Comparison of ENCODE assay signal across 1 fruit fly cellular context in the genomic region with DNA sequence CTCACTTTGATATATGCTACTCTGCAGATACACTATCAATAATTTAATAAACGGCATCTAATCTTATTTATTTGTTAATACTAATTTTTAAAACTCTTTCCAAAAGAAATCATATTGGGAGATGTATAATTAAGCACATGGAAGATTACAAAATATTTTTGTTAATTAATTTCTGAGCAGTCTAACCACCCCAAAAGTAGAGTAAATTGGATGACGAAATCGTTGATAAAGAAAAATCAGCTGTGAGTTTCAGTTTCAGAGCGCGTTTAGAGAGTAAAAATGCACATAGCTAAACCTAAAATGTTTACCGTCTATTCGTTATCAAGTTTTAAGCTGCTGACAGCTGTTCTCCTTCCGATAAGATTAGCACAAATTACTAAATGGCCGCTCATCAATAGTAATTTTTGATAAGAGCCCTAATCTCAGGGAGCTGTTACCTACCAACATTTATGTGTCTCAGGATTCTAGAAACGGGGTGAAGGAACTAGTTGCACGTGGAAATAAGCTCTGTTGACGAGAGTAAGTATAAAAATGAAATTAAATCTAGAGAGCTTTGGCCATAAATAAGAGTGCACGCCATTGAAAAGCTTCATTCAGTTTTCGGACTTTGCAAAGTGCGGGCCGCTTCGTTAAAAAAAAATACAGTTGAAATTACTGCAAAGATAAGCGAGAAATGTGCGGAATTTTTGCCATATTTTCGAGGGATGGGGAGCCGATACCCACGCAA.
TF ChIP-seq lines count a peak whose summit lies in the region.

Gene chb, plus strand, starts transcription at position 327 of the 727 bp plus-strand sequence.
Gene AsnS, plus strand, starts transcription at position 592 of the 727 bp plus-strand sequence.

TF ChIP-seq in whole organism, embryonic, 481 proteins besides CTCF, POLR2A, EP300 and RAD21 (continued from another document and continues in another):
- no peak for TF ChIP-seq hkb (optimal IDR thresholded peaks at IDR 0.05; lab: Kevin White, UChicago)
- TF ChIP-seq hkb (GFP tag; IDR thresholded peaks at IDR 0.05; lab: Robert Waterston, UW): peak; percentile 93
- peak; percentile 73 for TF ChIP-seq slp2 (GFP tag; optimal IDR thresholded peaks at IDR 0.05; lab: Kevin White, UChicago)
- peak; percentile 59; the same call in 1 of the 3 replicates for TF ChIP-seq z (GFP tag; IDR thresholded peaks at IDR 0.05; lab: Robert Waterston, UW)
- peak; percentile 57 for TF ChIP-seq Dad (GFP tag; optimal IDR thresholded peaks at IDR 0.05; lab: Kevin White, UChicago)
- TF ChIP-seq YL-1 (GFP tag; optimal IDR thresholded peaks at IDR 0.05; lab: Kevin White, UChicago): no peak
- peak; percentile 92 for TF ChIP-seq Abd-B (GFP tag; optimal IDR thresholded peaks at IDR 0.05; lab: Kevin White, UChicago)
- TF ChIP-seq CG18599 (GFP tag; optimal IDR thresholded peaks at IDR 0.05; lab: Kevin White, UChicago): peak; percentile 87
- TF ChIP-seq nau (GFP tag; optimal IDR thresholded peaks at IDR 0.05; lab: Kevin White, UChicago): peak; percentile 70
- no peak for TF ChIP-seq HLHmδ (GFP tag; optimal IDR thresholded peaks at IDR 0.05; lab: Kevin White, UChicago)
- TF ChIP-seq Meics (GFP tag; optimal IDR thresholded peaks at IDR 0.05; lab: Kevin White, UChicago): peak; percentile 91
- TF ChIP-seq Tbp (GFP tag; optimal IDR thresholded peaks at IDR 0.05; lab: Kevin White, UChicago): no peak
- TF ChIP-seq luna (GFP tag; optimal IDR thresholded peaks at IDR 0.05; lab: Kevin White, UChicago): peak; percentile 59
- peak; percentile 85 for TF ChIP-seq bowl (GFP tag; IDR thresholded peaks at IDR 0.05; lab: Robert Waterston, UW)
- TF ChIP-seq Fer2 (tag; optimal IDR thresholded peaks at IDR 0.05; lab: Kevin White, UChicago): peak; percentile 60
- peak; percentile 50 for TF ChIP-seq Lhr (GFP tag; optimal IDR thresholded peaks at IDR 0.05; lab: Kevin White, UChicago)
- TF ChIP-seq CG10209 (GFP tag; optimal IDR thresholded peaks at IDR 0.05; lab: Kevin White, UChicago): peak; percentile 88
- peak; percentile 39; the same call in 1 of the 2 replicates for TF ChIP-seq ham (GFP tag; IDR thresholded peaks at IDR 0.05; lab: Robert Waterston, UW)
- TF ChIP-seq bbx (GFP tag; IDR thresholded peaks at IDR 0.05; lab: Robert Waterston, UW; ENCODE audit: partially characterized antibody): no peak
- TF ChIP-seq Hr3 (GFP tag; optimal IDR thresholded peaks at IDR 0.05; lab: Kevin White, UChicago): peak; percentile 84
- TF ChIP-seq Sry-β (GFP tag; optimal IDR thresholded peaks at IDR 0.05; lab: Kevin White, UChicago): no peak
- TF ChIP-seq Hr78 (GFP tag; optimal IDR thresholded peaks at IDR 0.05; lab: Kevin White, UChicago): peak in 1 of 2 experiments; percentile 51
- TF ChIP-seq cwo (GFP tag; optimal IDR thresholded peaks at IDR 0.05; lab: Kevin White, UChicago): peak; percentile 77
- peak; percentile 81 for TF ChIP-seq CG1024 (GFP tag; IDR thresholded peaks at IDR 0.05; lab: Robert Waterston, UW)
- peak; percentile 12 for TF ChIP-seq CG6254 (GFP tag; optimal IDR thresholded peaks at IDR 0.05; lab: Kevin White, UChicago)
- no peak for TF ChIP-seq CG33213 (GFP tag; optimal IDR thresholded peaks at IDR 0.05; lab: Kevin White, UChicago)
- TF ChIP-seq CG10979 (tag; optimal IDR thresholded peaks at IDR 0.05; lab: Kevin White, UChicago): peak; percentile 88
- peak; percentile 94 for TF ChIP-seq CG12769 (tag; optimal IDR thresholded peaks at IDR 0.05; lab: Kevin White, UChicago)
- TF ChIP-seq CG15011 (GFP tag; optimal IDR thresholded peaks at IDR 0.05; lab: Kevin White, UChicago): peak; percentile 80
- no peak for TF ChIP-seq CG16813 (GFP tag; IDR thresholded peaks at IDR 0.05; lab: Robert Waterston, UW; ENCODE audit: partially characterized antibody)
- TF ChIP-seq peb (GFP tag; IDR thresholded peaks at IDR 0.05; lab: Robert Waterston, UW): peak; percentile 87
- TF ChIP-seq CG30431 (GFP tag; optimal IDR thresholded peaks at IDR 0.05; lab: Kevin White, UChicago): peak; percentile 44
- peak; percentile 91 for TF ChIP-seq ase (GFP tag; IDR thresholded peaks at IDR 0.05; lab: Robert Waterston, UW)
- TF ChIP-seq Max (GFP tag; optimal IDR thresholded peaks at IDR 0.05; lab: Kevin White, UChicago): peak; percentile 82
- peak; percentile 63 for TF ChIP-seq CG6765 (GFP tag; optimal IDR thresholded peaks at IDR 0.05; lab: Kevin White, UChicago)
- no peak for TF ChIP-seq Doc3 (GFP tag; IDR thresholded peaks at IDR 0.05; lab: Robert Waterston, UW; ENCODE audit: partially characterized antibody)
- peak in 1 of 2 experiments; percentile 68 for TF ChIP-seq Dfd (GFP tag; optimal IDR thresholded peaks at IDR 0.05; lab: Kevin White, UChicago)
- no peak for TF ChIP-seq D (optimal IDR thresholded peaks at IDR 0.05; lab: Kevin White, UChicago)
- peak; percentile 71 for TF ChIP-seq D (GFP tag; optimal IDR thresholded peaks at IDR 0.05; lab: Kevin White, UChicago)
- TF ChIP-seq TFAM (GFP tag; optimal IDR thresholded peaks at IDR 0.05; lab: Kevin White, UChicago): no peak
- peak; percentile 90 for TF ChIP-seq CG10366 (GFP tag; IDR thresholded peaks at IDR 0.05; lab: Robert Waterston, UW)
- TF ChIP-seq CG18262 (tag; optimal IDR thresholded peaks at IDR 0.05; lab: Kevin White, UChicago): peak; percentile 91
- no peak for TF ChIP-seq CG6791 (GFP tag; IDR thresholded peaks at IDR 0.05; lab: Robert Waterston, UW; ENCODE audit: partially characterized antibody)
- TF ChIP-seq dimm (GFP tag; IDR thresholded peaks at IDR 0.05; lab: Robert Waterston, UW): peak; percentile 80
- TF ChIP-seq CG32532 (GFP tag; IDR thresholded peaks at IDR 0.05; lab: Robert Waterston, UW): peak; percentile 96
- peak; percentile 90 for TF ChIP-seq Ssrp (tag; optimal IDR thresholded peaks at IDR 0.05; lab: Kevin White, UChicago)
- TF ChIP-seq az2 (GFP tag; optimal IDR thresholded peaks at IDR 0.05; lab: Kevin White, UChicago): peak; percentile 82
- TF ChIP-seq Fer1 (GFP tag; optimal IDR thresholded peaks at IDR 0.05; lab: Kevin White, UChicago): peak; percentile 89
- peak; percentile 90 for TF ChIP-seq Blimp-1 (GFP tag; optimal IDR thresholded peaks at IDR 0.05; lab: Kevin White, UChicago)
- TF ChIP-seq CG7372 (GFP tag; IDR thresholded peaks at IDR 0.05; lab: Robert Waterston, UW): peak; percentile 91
- no peak for TF ChIP-seq kni (GFP tag; optimal IDR thresholded peaks at IDR 0.05; lab: Kevin White, UChicago)
- peak; percentile 20 for TF ChIP-seq CG9876 (GFP tag; optimal IDR thresholded peaks at IDR 0.05; lab: Kevin White, UChicago)
- peak; percentile 95 for TF ChIP-seq dysf (GFP tag; IDR thresholded peaks at IDR 0.05; lab: Robert Waterston, UW)
- peak; percentile 78 for TF ChIP-seq fu2 (GFP tag; optimal IDR thresholded peaks at IDR 0.05; lab: Kevin White, UChicago)
- peak; percentile 50 for TF ChIP-seq Gsc (GFP tag; IDR thresholded peaks at IDR 0.05; lab: Robert Waterston, UW)
- TF ChIP-seq CG14667 (GFP tag; IDR thresholded peaks at IDR 0.05; lab: Robert Waterston, UW): peak; percentile 82
- TF ChIP-seq ro (GFP tag; IDR thresholded peaks at IDR 0.05; lab: Robert Waterston, UW): peak; percentile 62
- peak; percentile 55 for TF ChIP-seq Antp (GFP tag; optimal IDR thresholded peaks at IDR 0.05; lab: Kevin White, UChicago)
- peak; percentile 29 for TF ChIP-seq eyg (GFP tag; optimal IDR thresholded peaks at IDR 0.05; lab: Kevin White, UChicago)
- TF ChIP-seq CG2875 (GFP tag; optimal IDR thresholded peaks at IDR 0.05; lab: Kevin White, UChicago): peak; percentile 62
- peak; percentile 85 for TF ChIP-seq CG18619 (GFP tag; optimal IDR thresholded peaks at IDR 0.05; lab: Kevin White, UChicago)
- peak; percentile 92 for TF ChIP-seq CG6689 (GFP tag; IDR thresholded peaks at IDR 0.05; lab: Robert Waterston, UW)
- TF ChIP-seq CG12236 (GFP tag; optimal IDR thresholded peaks at IDR 0.05; lab: Kevin White, UChicago): peak; percentile 55
- TF ChIP-seq Opbp (GFP tag; IDR thresholded peaks at IDR 0.05; lab: Robert Waterston, UW; ENCODE audit: partially characterized antibody): no peak
- TF ChIP-seq Pdp1 (GFP tag; optimal IDR thresholded peaks at IDR 0.05; lab: Kevin White, UChicago): peak; percentile 73 to 85
- TF ChIP-seq CG16815 (GFP tag; optimal IDR thresholded peaks at IDR 0.05; lab: Kevin White, UChicago): peak; percentile 75
- no peak for TF ChIP-seq vnd (GFP tag; IDR thresholded peaks at IDR 0.05; lab: Robert Waterston, UW; ENCODE audit: partially characterized antibody)
- peak; percentile 76; the same call in 1 of the 2 replicates for TF ChIP-seq chm (GFP tag; IDR thresholded peaks at IDR 0.05; lab: Robert Waterston, UW)
- TF ChIP-seq NC2β (GFP tag; optimal IDR thresholded peaks at IDR 0.05; lab: Kevin White, UChicago): peak; percentile 28
- TF ChIP-seq CG17829 (tag; optimal IDR thresholded peaks at IDR 0.05; lab: Kevin White, UChicago): peak; percentile 81
- TF ChIP-seq CG6654 (GFP tag; optimal IDR thresholded peaks at IDR 0.05; lab: Kevin White, UChicago): peak; percentile 53
- TF ChIP-seq CG7271 (tag; optimal IDR thresholded peaks at IDR 0.05; lab: Kevin White, UChicago): peak; percentile 70
- peak; percentile 59 for TF ChIP-seq repo (GFP tag; optimal IDR thresholded peaks at IDR 0.05; lab: Kevin White, UChicago)
- peak; percentile 52 for TF ChIP-seq zfh2 (GFP tag; optimal IDR thresholded peaks at IDR 0.05; lab: Kevin White, UChicago)
- TF ChIP-seq Atf6 (GFP tag; IDR thresholded peaks at IDR 0.05; lab: Robert Waterston, UW): peak; percentile 94
- no peak for TF ChIP-seq HLH4C (GFP tag; IDR thresholded peaks at IDR 0.05; lab: Robert Waterston, UW; ENCODE audit: partially characterized antibody)
- peak; percentile 48 for TF ChIP-seq CG31388 (GFP tag; optimal IDR thresholded peaks at IDR 0.05; lab: Kevin White, UChicago)
- TF ChIP-seq Aef1 (GFP tag; IDR thresholded peaks at IDR 0.05; lab: Robert Waterston, UW): peak; percentile 95
- peak; percentile 89; the same call in 2 of the 3 replicates for TF ChIP-seq CG2199 (GFP tag; IDR thresholded peaks at IDR 0.05; lab: Robert Waterston, UW)
- TF ChIP-seq wdn (GFP tag; IDR thresholded peaks at IDR 0.05; lab: Robert Waterston, UW): peak; percentile 93
- peak; percentile 74 for TF ChIP-seq CG8281 (tag; optimal IDR thresholded peaks at IDR 0.05; lab: Kevin White, UChicago)
- peak; percentile 90 for TF ChIP-seq gsb (GFP tag; IDR thresholded peaks at IDR 0.05; lab: Robert Waterston, UW)
- TF ChIP-seq CG11085 (GFP tag; IDR thresholded peaks at IDR 0.05; lab: Robert Waterston, UW): peak; percentile 88
- TF ChIP-seq CG9215 (GFP tag; IDR thresholded peaks at IDR 0.05; lab: Robert Waterston, UW): peak; percentile 80
- TF ChIP-seq HmgD (GFP tag; optimal IDR thresholded peaks at IDR 0.05; lab: Kevin White, UChicago): no peak
- peak; percentile 93 for TF ChIP-seq CG2120 (GFP tag; optimal IDR thresholded peaks at IDR 0.05; lab: Kevin White, UChicago)
- TF ChIP-seq CG11093 (GFP tag; IDR thresholded peaks at IDR 0.05; lab: Robert Waterston, UW): peak; percentile 81
- TF ChIP-seq Lim3 (GFP tag; IDR thresholded peaks at IDR 0.05; lab: Robert Waterston, UW): peak; percentile 78
- peak; percentile 70 for TF ChIP-seq CG14710 (tag; optimal IDR thresholded peaks at IDR 0.05; lab: Kevin White, UChicago)
- no peak for TF ChIP-seq CG7963 (GFP tag; IDR thresholded peaks at IDR 0.05; lab: Robert Waterston, UW; ENCODE audit: partially characterized antibody)
- peak; percentile 97 for TF ChIP-seq unpg (GFP tag; optimal IDR thresholded peaks at IDR 0.05; lab: Kevin White, UChicago)
- peak; percentile 89 for TF ChIP-seq CG12299 (tag; optimal IDR thresholded peaks at IDR 0.05; lab: Kevin White, UChicago)
- peak; percentile 49 for TF ChIP-seq CG2116 (GFP tag; optimal IDR thresholded peaks at IDR 0.05; lab: Kevin White, UChicago)
- peak; percentile 91 for TF ChIP-seq CG9932 (GFP tag; IDR thresholded peaks at IDR 0.05; lab: Robert Waterston, UW)
- peak; percentile 86 for TF ChIP-seq CG12219 (GFP tag; optimal IDR thresholded peaks at IDR 0.05; lab: Kevin White, UChicago)
- no peak for TF ChIP-seq fd102C (GFP tag; optimal IDR thresholded peaks at IDR 0.05; lab: Kevin White, UChicago)
- TF ChIP-seq abd-A (tag; optimal IDR thresholded peaks at IDR 0.05; lab: Kevin White, UChicago): no peak
- peak; percentile 90 for TF ChIP-seq sisA (GFP tag; IDR thresholded peaks at IDR 0.05; lab: Robert Waterston, UW)
- TF ChIP-seq gsb-n (tag; optimal IDR thresholded peaks at IDR 0.05; lab: Kevin White, UChicago): peak; percentile 89
- peak; percentile 52 for TF ChIP-seq CG7928 (GFP tag; optimal IDR thresholded peaks at IDR 0.05; lab: Kevin White, UChicago)
- TF ChIP-seq grau (tag; optimal IDR thresholded peaks at IDR 0.05; lab: Kevin White, UChicago): peak; percentile 94
- no peak for TF ChIP-seq Dip2 (GFP tag; IDR thresholded peaks at IDR 0.05; lab: Robert Waterston, UW)
- peak; percentile 91 for TF ChIP-seq C15 (GFP tag; IDR thresholded peaks at IDR 0.05; lab: Robert Waterston, UW)
- TF ChIP-seq hth (optimal IDR thresholded peaks at IDR 0.05; lab: Kevin White, UChicago): no peak
- TF ChIP-seq maf-S (GFP tag; optimal IDR thresholded peaks at IDR 0.05; lab: Kevin White, UChicago): peak; percentile 72
- TF ChIP-seq CG5245 (GFP tag; optimal IDR thresholded peaks at IDR 0.05; lab: Kevin White, UChicago): peak; percentile 69
- peak; percentile 80 for TF ChIP-seq BtbVII (GFP tag; optimal IDR thresholded peaks at IDR 0.05; lab: Kevin White, UChicago)
- TF ChIP-seq CG4282 (GFP tag; optimal IDR thresholded peaks at IDR 0.05; lab: Kevin White, UChicago): no peak
- peak; percentile 91 for TF ChIP-seq al (GFP tag; IDR thresholded peaks at IDR 0.05; lab: Robert Waterston, UW)
- TF ChIP-seq Kr (GFP tag; optimal IDR thresholded peaks at IDR 0.05; lab: Kevin White, UChicago): no peak
- no peak for TF ChIP-seq Dref (GFP tag; IDR thresholded peaks at IDR 0.05; lab: Robert Waterston, UW)
- peak; percentile 96 for TF ChIP-seq stc (GFP tag; IDR thresholded peaks at IDR 0.05; lab: Robert Waterston, UW)
- peak; percentile 52 to 97 for TF ChIP-seq Hr51 (GFP tag; optimal IDR thresholded peaks at IDR 0.05; lab: Kevin White, UChicago)
- TF ChIP-seq sens-2 (GFP tag; IDR thresholded peaks at IDR 0.05; lab: Robert Waterston, UW): peak; percentile 66
- TF ChIP-seq CG18764 (GFP tag; optimal IDR thresholded peaks at IDR 0.05; lab: Kevin White, UChicago): peak; percentile 68
- TF ChIP-seq twi (tag; optimal IDR thresholded peaks at IDR 0.05; lab: Kevin White, UChicago): peak; percentile 72
- TF ChIP-seq kah (GFP tag; optimal IDR thresholded peaks at IDR 0.05; lab: Kevin White, UChicago): no peak
- TF ChIP-seq slbo (GFP tag; IDR thresholded peaks at IDR 0.05; lab: Robert Waterston, UW): peak; percentile 96
- peak; percentile 51 for TF ChIP-seq danr (GFP tag; IDR thresholded peaks at IDR 0.05; lab: Robert Waterston, UW)
- peak; percentile 88 for TF ChIP-seq Dbx (GFP tag; IDR thresholded peaks at IDR 0.05; lab: Robert Waterston, UW)
- peak; percentile 94 for TF ChIP-seq Oli (tag; optimal IDR thresholded peaks at IDR 0.05; lab: Kevin White, UChicago)
- peak; percentile 80 for TF ChIP-seq Chrac-16 (GFP tag; optimal IDR thresholded peaks at IDR 0.05; lab: Kevin White, UChicago)
